Fruit fly (Drosophila melanogaster) S2 (cell line): ENCODE measurements around the gene CG43965.

Source experiments
- CG8478 ChIP-seq: fragments of >200 bp; optimal IDR thresholded peaks from 2 replicates; lab custom pipeline; 2018
- CTCF ChIP-seq, 2 experiments: fragments of >200 bp; optimal IDR thresholded peaks; 2 replicates each; lab custom pipeline; 2018

- TF ChIP-seq CG8478 (lab: Kevin White, UChicago) (no peak), CTCF (optimal IDR thresholded peaks at IDR 0.05; lab: Kevin White, UChicago) (no peak)
Observed at dm6 chr3L:8763794-8764193, 38.2 kb upstream of the CG43965 start.
